Worm (Caenorhabditis elegans) whole organism, L4 larva: ENCODE data around the gene clec-34.

Experiments used
- F26F4.8 ChIP-seq: fragments of 200-800 bp; sonication (Bioruptor generic); conservative IDR thresholded peaks from 2 replicates; pipeline ENCODE4 v1.3.6; 2022; ENCODE audit warnings: missing genetic modification characterization, missing compliant biosample characterization
- Y75B8A.6 ChIP-seq: fragments of 200-800 bp; sonication (Bioruptor generic); IDR thresholded peaks from 2 replicates; pipeline ENCODE4 v1.3.6; 2022; ENCODE audit warnings: missing genetic modification reagents, missing genetic modification characterization, missing compliant biosample characterization
- ZK337.2 ChIP-seq: fragments of 200-800 bp; sonication (Bioruptor generic); IDR thresholded peaks from 2 replicates; pipeline ENCODE4 v1.3.6; 2022; ENCODE audit warnings: missing genetic modification reagents, missing genetic modification characterization, missing compliant biosample characterization
- ZK546.5 ChIP-seq, 2 experiments: sonication (generic microtip); optimal IDR thresholded peaks; 2 replicates each; lab custom pipeline; 2017; ENCODE audit warnings: missing biosample characterization in 2 of 2, missing genetic modification characterization in 2 of 2
- aha-1 ChIP-seq: fragments of 150-350 bp; peaks from one replicate; lab custom pipeline; 2014; ENCODE audit warnings: missing biosample characterization, missing genetic modification characterization
- ceh-20 ChIP-seq: fragments of 200-800 bp; sonication (Bioruptor generic); IDR thresholded peaks from 2 replicates; pipeline ENCODE4 v1.3.6; 2022; ENCODE audit warnings: missing genetic modification reagents, missing genetic modification characterization, missing compliant biosample characterization
- ceh-32 ChIP-seq: sonication (generic microtip); optimal IDR thresholded peaks from 2 replicates; lab custom pipeline; 2016; ENCODE audit warnings: mild to moderate bottlenecking, missing genetic modification characterization, missing compliant biosample characterization; ENCODE audit not compliant: poor library complexity
- daf-8 ChIP-seq: fragments of 200-800 bp; sonication (Bioruptor generic); IDR thresholded peaks from 2 replicates; pipeline ENCODE4 v1.3.6; 2022; ENCODE audit warnings: missing genetic modification characterization, missing compliant biosample characterization
- gei-8 ChIP-seq: fragments of 200-800 bp; sonication (Bioruptor generic); optimal IDR thresholded peaks from 2 replicates; lab custom pipeline; 2018; ENCODE audit warnings: mild to moderate bottlenecking, missing genetic modification characterization, missing compliant biosample characterization
- hlh-30 ChIP-seq: sonication (generic microtip); optimal IDR thresholded peaks from 2 replicates; lab custom pipeline; 2017; ENCODE audit warnings: antibody characterized with exemption, mild to moderate bottlenecking, missing genetic modification characterization, missing compliant biosample characterization; ENCODE audit not compliant: insufficient read depth
- lin-1 ChIP-seq: fragments of 200-800 bp; sonication (Bioruptor generic); IDR thresholded peaks from 2 replicates; pipeline ENCODE4 v1.3.6; 2022; ENCODE audit warnings: missing genetic modification reagents, missing genetic modification characterization, missing compliant biosample characterization
- mxl-3 ChIP-seq: fragments of 200-800 bp; sonication (Bioruptor generic); optimal IDR thresholded peaks from 2 replicates; lab custom pipeline; 2018; ENCODE audit warnings: mild to moderate bottlenecking, missing genetic modification characterization, missing compliant biosample characterization
- nhr-25 ChIP-seq: sonication (generic microtip); optimal IDR thresholded peaks from 2 replicates; lab custom pipeline; 2017; ENCODE audit warnings: missing genetic modification characterization, mild to moderate bottlenecking, missing compliant biosample characterization, antibody characterized with exemption, moderate library complexity, borderline replicate concordance; ENCODE audit not compliant: insufficient read depth
- nhr-41 ChIP-seq: fragments of 200-800 bp; sonication (Bioruptor generic); IDR thresholded peaks from 2 replicates; pipeline ENCODE4 v1.3.6; 2022; ENCODE audit warnings: missing genetic modification reagents, missing genetic modification characterization, missing compliant biosample characterization
- saeg-2 ChIP-seq: fragments of 200-800 bp; sonication (Bioruptor generic); IDR thresholded peaks from 2 replicates; pipeline ENCODE4 v1.3.6; 2022; ENCODE audit warnings: missing genetic modification reagents, missing genetic modification characterization, missing compliant biosample characterization
- set-16 ChIP-seq: fragments of 200-800 bp; sonication (Bioruptor generic); IDR thresholded peaks from 2 replicates; pipeline ENCODE4 v1.3.6; 2022; ENCODE audit warnings: missing genetic modification reagents, missing genetic modification characterization, missing compliant biosample characterization
- tag-97 ChIP-seq: fragments of 200-800 bp; sonication (Bioruptor generic); IDR thresholded peaks from 2 replicates; pipeline ENCODE4 v1.3.6; 2022; ENCODE audit warnings: missing genetic modification characterization, missing compliant biosample characterization
- unc-62 ChIP-seq, 3 experiments: fragments of 150-350 bp in 1 of 3; sonication (generic microtip); optimal IDR thresholded peaks in 2 of 3; peaks in 1 of 3; 1 replicate in 1 of 3; 2 replicates in 2 of 3; lab custom pipeline; 2014 to 2017; ENCODE audit warnings: missing biosample characterization in 3 of 3, missing genetic modification characterization in 3 of 3, missing genetic modification reagents in 3 of 3, missing genotype in 1 of 3
- zip-2 ChIP-seq: fragments of 150-350 bp; optimal IDR thresholded peaks from 2 replicates; lab custom pipeline; 2014; ENCODE audit warnings: missing biosample characterization, missing genetic modification characterization

clec-34 gene

DNA sequence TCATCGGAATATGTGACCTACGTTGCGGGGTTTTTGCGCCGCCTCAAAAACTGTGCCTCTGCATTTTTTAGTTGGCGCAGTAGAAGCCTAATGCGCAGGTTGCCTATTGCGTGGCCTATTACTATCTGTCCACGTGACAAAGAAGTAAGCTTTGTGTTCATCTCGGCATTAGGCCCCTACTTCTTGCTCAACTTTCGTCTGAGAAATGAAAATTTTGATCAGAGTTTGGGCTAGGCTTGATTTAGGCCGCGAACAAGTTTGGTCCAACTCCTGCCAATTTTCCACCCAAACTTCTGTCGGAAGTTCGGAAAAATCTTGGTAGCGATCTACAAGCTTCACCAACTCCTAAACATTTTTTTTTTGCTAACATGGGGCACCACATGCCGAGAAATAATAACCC lies 46.4 kb downstream of the clec-34 start:
- TF ChIP-seq lin-1 (GFP tag; lab: Robert Waterston, UW) (no peak), aha-1 (tag; lab: Kevin White, UChicago) (peak; percentile 92), ceh-20 (GFP tag; lab: Robert Waterston, UW) (no peak)

ce11 chrV:16784806-16785205 lies 49.2 kb downstream of the clec-34 start:
- no peak for TF ChIP-seq ZK546.5 (tag; optimal IDR thresholded peaks at IDR 0.05; lab: Kevin White, UChicago)
- no peak for TF ChIP-seq mxl-3 (GFP tag; lab: Kevin White, UChicago)
- TF ChIP-seq set-16 (GFP tag; lab: Robert Waterston, UW): peak; percentile 85
- TF ChIP-seq nhr-41 (GFP tag; lab: Robert Waterston, UW): no peak

ce11 chrV:16786012-16786411 lies 50.4 kb downstream of the clec-34 start:
- TF ChIP-seq ceh-32 (tag; lab: Kevin White, UChicago) (no peak), F26F4.8 (GFP tag; lab: Robert Waterston, UW) (no peak), zip-2 (no peak), hlh-30 (tag; lab: Kevin White, UChicago) (no peak), unc-62 (GFP tag; optimal IDR thresholded peaks at IDR 0.05 in 1 of 2; lab: Kevin White, UChicago) (peak in 1 of 2 experiments; percentile 21), unc-62 (tag; optimal IDR thresholded peaks at IDR 0.05; lab: Kevin White, UChicago) (no peak), nhr-25 (no peak), aha-1 (tag; lab: Kevin White, UChicago) (peak; percentile 57), saeg-2 (GFP tag; lab: Robert Waterston, UW) (no peak), tag-97 (no peak), daf-8 (GFP tag; lab: Robert Waterston, UW) (no peak), ZK337.2 (no peak), Y75B8A.6 (GFP tag; lab: Robert Waterston, UW) (no peak), gei-8 (GFP tag; lab: Kevin White, UChicago) (no peak)
